Worm (Caenorhabditis elegans): ENCODE data around the gene T28A11.13.

ce11 chrV:3287330-3287729 is 37.3 kb upstream of the T28A11.13 start, which contains the start of gene F35F10.7:
- TF ChIP-seq blmp-1 (tag; optimal IDR thresholded peaks at IDR 0.05) (no peak), nhr-12 (tag; optimal IDR thresholded peaks at IDR 0.05) (no peak), cnd-1 (tag; optimal IDR thresholded peaks at IDR 0.05) (no peak), nhr-237 (tag; optimal IDR thresholded peaks at IDR 0.05) (no peak), unc-39 (tag; optimal IDR thresholded peaks at IDR 0.05) (no peak), elt-1 (tag; optimal IDR thresholded peaks at IDR 0.05; ENCODE audit: borderline replicate concordance, insufficient read depth) (no peak), nhr-28 (tag; optimal IDR thresholded peaks at IDR 0.05) (no peak), ztf-11 (tag; optimal IDR thresholded peaks at IDR 0.05) (no peak), sem-2 (GFP tag; optimal IDR thresholded peaks at IDR 0.05) (no peak)

All from whole organism, mixed stage, embryonic.